Worm (Caenorhabditis elegans): ENCODE data around the gene K09C4.10.

The K09C4.10 gene

DNA sequence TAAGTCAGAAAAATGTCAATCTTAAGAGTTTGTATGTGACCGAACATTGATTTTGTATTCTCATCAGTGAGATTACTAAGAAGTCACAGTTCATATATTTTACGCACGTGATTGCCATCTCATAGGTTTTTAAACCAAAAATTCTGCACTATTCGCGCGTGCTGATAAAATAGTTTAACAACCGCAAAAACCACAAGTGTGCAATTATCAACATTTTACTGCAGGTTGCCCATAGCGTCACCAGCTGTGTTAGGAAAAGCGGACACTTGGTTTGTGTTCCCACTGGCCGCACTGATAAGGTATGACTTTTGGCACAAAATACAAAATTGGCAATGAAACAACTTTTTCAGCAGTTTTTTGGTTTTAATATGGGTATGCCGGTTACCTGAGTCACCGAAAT lies 10.1 kb upstream of the K09C4.10 start:
- TF ChIP-seq elt-2 (tag; optimal IDR thresholded peaks at IDR 0.05) (peak; percentile 53), zip-5 (tag; optimal IDR thresholded peaks at IDR 0.05) (no peak)

DNA sequence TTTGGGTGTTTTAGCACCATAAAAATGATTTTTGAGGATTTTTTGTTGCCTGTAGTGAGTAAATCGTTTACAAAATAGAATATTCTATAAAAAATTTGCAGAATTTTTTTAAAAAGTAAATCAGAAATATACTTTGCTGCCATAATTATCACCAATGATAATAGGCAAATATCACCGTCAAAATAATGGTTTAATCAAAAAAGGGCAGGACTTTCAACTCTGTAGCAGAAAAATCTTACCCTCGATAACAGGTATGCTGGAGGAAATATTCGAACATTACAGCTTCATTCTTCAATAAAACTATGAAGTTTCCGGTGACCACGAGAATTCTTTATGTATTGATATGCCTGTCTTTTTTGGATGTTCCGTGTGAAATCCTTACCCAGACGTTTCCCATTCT lies 9.2 kb upstream of the K09C4.10 start, which contains the start of gene K09C4.4:
TSS of gene K09C4.4 (plus strand) at position 301 of the 400 bp plus-strand sequence.
- TF ChIP-seq sox-4 (tag; optimal IDR thresholded peaks at IDR 0.05) (no peak), ceh-2 (tag; optimal IDR thresholded peaks at IDR 0.05) (no peak), tbx-2 (tag; optimal IDR thresholded peaks at IDR 0.05) (no peak), nfya-1 (tag; optimal IDR thresholded peaks at IDR 0.05) (no peak), sdc-2 (tag; optimal IDR thresholded peaks at IDR 0.05) (no peak), hlh-30 (tag; optimal IDR thresholded peaks at IDR 0.05; ENCODE audit: insufficient read depth) (no peak), pat-9 (tag; optimal IDR thresholded peaks at IDR 0.05) (no peak), ceh-24 (tag; optimal IDR thresholded peaks at IDR 0.05) (no peak), npax-4 (tag; optimal IDR thresholded peaks at IDR 0.05) (no peak), ceh-22 (tag; optimal IDR thresholded peaks at IDR 0.05) (no peak), ceh-45 (GFP tag; IDR thresholded peaks at IDR 0.05) (no peak), gmeb-2 (tag; optimal IDR thresholded peaks at IDR 0.05) (no peak), elt-4 (tag; optimal IDR thresholded peaks at IDR 0.05) (no peak)

DNA sequence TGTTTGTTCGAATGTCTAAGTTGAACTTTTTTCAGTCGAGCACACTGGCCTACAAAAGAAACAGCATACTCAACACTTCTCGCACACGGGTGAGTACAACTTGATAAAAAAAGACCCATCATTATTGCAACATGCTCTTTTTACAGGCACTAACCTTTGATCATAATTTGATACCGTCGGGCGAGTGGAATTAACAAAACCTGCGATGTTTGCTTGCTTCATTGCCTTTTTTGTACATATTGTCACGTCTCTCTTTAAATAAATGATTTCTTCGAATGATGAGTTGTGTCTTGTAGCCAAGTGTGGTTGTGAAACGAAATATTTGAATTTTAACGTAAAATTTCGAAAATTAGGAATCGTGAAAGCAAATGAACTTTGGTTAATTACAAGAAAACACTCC lies 5.4 kb upstream of the K09C4.10 start:
- TF ChIP-seq eyg-1 (tag; optimal IDR thresholded peaks at IDR 0.05) (no peak), gmeb-2 (tag; optimal IDR thresholded peaks at IDR 0.05) (no peak), pha-2 (tag; optimal IDR thresholded peaks at IDR 0.05) (no peak), ceh-22 (tag; optimal IDR thresholded peaks at IDR 0.05) (no peak), elt-4 (tag; optimal IDR thresholded peaks at IDR 0.05) (no peak), ceh-24 (tag; optimal IDR thresholded peaks at IDR 0.05) (no peak), K09A11.1 (tag; optimal IDR thresholded peaks at IDR 0.05; ENCODE audit: insufficient read depth) (no peak), ahr-1 (tag; optimal IDR thresholded peaks at IDR 0.05) (no peak), tbx-7 (tag; optimal IDR thresholded peaks at IDR 0.05) (no peak), odd-2 (tag; optimal IDR thresholded peaks at IDR 0.05) (no peak), hlh-13 (GFP tag; optimal IDR thresholded peaks at IDR 0.05) (no peak), npax-4 (tag; optimal IDR thresholded peaks at IDR 0.05) (no peak), hlh-30 (tag; optimal IDR thresholded peaks at IDR 0.05; ENCODE audit: insufficient read depth) (no peak), dmd-4 (tag; optimal IDR thresholded peaks at IDR 0.05; ENCODE audit: borderline replicate concordance) (no peak), lim-6 (tag; optimal IDR thresholded peaks at IDR 0.05) (no peak), zip-5 (tag; optimal IDR thresholded peaks at IDR 0.05) (no peak), pha-4 (tag; optimal IDR thresholded peaks at IDR 0.05) (no peak)

- no peak for TF ChIP-seq ztf-16 (tag; optimal IDR thresholded peaks at IDR 0.05)
- no peak for TF ChIP-seq eyg-1 (tag; optimal IDR thresholded peaks at IDR 0.05)
- TF ChIP-seq tbx-2 (tag; optimal IDR thresholded peaks at IDR 0.05) = no peak
- TF ChIP-seq fkh-6 (tag; optimal IDR thresholded peaks at IDR 0.05) = no peak
These were observed 4.9 kb upstream of the K09C4.10 start for ce11 chrX:3284967-3285366.

ce11 chrX:3283189-3283588 lies 3.2 kb upstream of the K09C4.10 start:
- TF ChIP-seq unc-42 (tag; optimal IDR thresholded peaks at IDR 0.05) = no peak
- peak; percentile 3 for TF ChIP-seq elt-2 (tag; optimal IDR thresholded peaks at IDR 0.05)

ce11 chrX:3282306-3282705 lies 2.3 kb upstream of the K09C4.10 start, which contains the start of gene K09C4.5:
TSS of gene K09C4.5 (plus strand) at chrX:3282631.
- no peak for TF ChIP-seq ama-1 (optimal IDR thresholded peaks at IDR 0.05)
- TF ChIP-seq ets-4 (tag; optimal IDR thresholded peaks at IDR 0.05) = no peak
- no peak for TF ChIP-seq ref-2 (tag; optimal IDR thresholded peaks at IDR 0.05)
- no peak for TF ChIP-seq ceh-34 (tag; optimal IDR thresholded peaks at IDR 0.05)
- TF ChIP-seq sox-4 (tag; optimal IDR thresholded peaks at IDR 0.05) = no peak
- no peak for TF ChIP-seq C38D4.7 (GFP tag; optimal IDR thresholded peaks at IDR 0.05)
- TF ChIP-seq ceh-31 (tag; optimal IDR thresholded peaks at IDR 0.05) = no peak
- no peak for TF ChIP-seq madf-2 (tag; optimal IDR thresholded peaks at IDR 0.05)
- no peak for TF ChIP-seq pha-2 (tag; optimal IDR thresholded peaks at IDR 0.05)
- TF ChIP-seq ceh-45 (GFP tag; IDR thresholded peaks at IDR 0.05) = no peak
- TF ChIP-seq npax-4 (tag; optimal IDR thresholded peaks at IDR 0.05) = no peak
- no peak for TF ChIP-seq ahr-1 (tag; optimal IDR thresholded peaks at IDR 0.05)
- TF ChIP-seq unc-86 (tag; optimal IDR thresholded peaks at IDR 0.05) = no peak
- TF ChIP-seq elt-4 (tag; optimal IDR thresholded peaks at IDR 0.05) = no peak
- no peak for TF ChIP-seq syd-9 (tag; optimal IDR thresholded peaks at IDR 0.05)
- TF ChIP-seq ceh-48 (tag; optimal IDR thresholded peaks at IDR 0.05) = no peak
- no peak for TF ChIP-seq hlh-30 (tag; optimal IDR thresholded peaks at IDR 0.05; ENCODE audit: insufficient read depth)
- no peak for TF ChIP-seq hlh-13 (GFP tag; optimal IDR thresholded peaks at IDR 0.05)
- no peak for TF ChIP-seq unc-3 (GFP tag; conservative IDR thresholded peaks at IDR 0.05)
- TF ChIP-seq unc-3 (tag; optimal IDR thresholded peaks at IDR 0.05) = no peak

All from whole organism, late embryonic.